Worm (Caenorhabditis elegans): ENCODE data around the gene nhr-55.

The nhr-55 gene

DNA sequence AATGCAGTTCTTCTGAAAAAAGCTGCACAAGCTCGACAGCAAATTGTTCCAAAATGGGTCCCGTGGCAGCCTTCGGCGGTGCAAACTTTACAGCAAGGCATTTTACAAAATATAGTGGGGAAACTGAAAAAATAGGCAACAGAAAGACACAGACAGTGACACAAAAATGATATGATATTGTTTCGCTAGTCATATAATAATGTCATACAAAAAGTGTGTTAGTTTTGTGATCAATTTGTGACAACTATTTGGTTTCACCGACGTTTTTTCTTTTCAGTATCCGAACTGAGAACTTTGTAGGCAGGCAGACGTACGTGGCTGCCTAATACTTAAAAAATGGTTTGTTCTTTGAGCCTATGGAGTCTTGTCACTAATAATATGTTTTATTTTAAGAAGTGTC is 41.5 kb downstream of the nhr-55 start, which contains the start of gene nhr-210:
Gene nhr-210, minus strand, starts transcription at position 101 of the 400 bp plus-strand sequence.
- no peak for TF ChIP-seq elt-3 (tag; optimal IDR thresholded peaks at IDR 0.05)
- peak; percentile 13 for TF ChIP-seq elt-2 (tag; optimal IDR thresholded peaks at IDR 0.05)

DNA sequence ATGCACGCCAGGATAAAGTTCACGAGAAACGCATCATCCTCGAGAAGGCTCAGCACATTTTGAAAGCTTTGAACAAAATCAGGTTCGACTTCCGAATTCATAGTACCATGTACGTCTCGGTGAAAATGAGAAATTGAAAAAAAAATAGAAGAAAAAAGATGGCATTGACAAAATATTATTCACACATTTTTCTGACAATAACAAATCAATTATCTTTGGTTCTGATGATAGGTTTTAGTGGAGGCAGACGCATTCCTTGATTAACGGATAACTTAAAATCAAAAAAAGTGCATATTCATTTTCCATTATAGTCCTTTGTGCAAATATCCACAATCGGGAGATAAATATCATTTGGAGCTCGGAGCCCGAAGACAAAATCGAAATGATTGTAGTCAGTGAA is 43.6 kb downstream of the nhr-55 start, which contains the start of gene srw-107:
Gene srw-107, minus strand, starts transcription at position 101 of the 400 bp plus-strand sequence.
- TF ChIP-seq elt-2 (tag; optimal IDR thresholded peaks at IDR 0.05) = no peak
- TF ChIP-seq zag-1 (tag; optimal IDR thresholded peaks at IDR 0.05) = no peak
- no peak for TF ChIP-seq hmg-11 (tag; optimal IDR thresholded peaks at IDR 0.05)
- no peak for TF ChIP-seq ZK546.5 (tag; optimal IDR thresholded peaks at IDR 0.05)
- no peak for TF ChIP-seq elt-1 (tag; optimal IDR thresholded peaks at IDR 0.05)
- no peak for TF ChIP-seq ceh-16 (tag; optimal IDR thresholded peaks at IDR 0.05)
- no peak for TF ChIP-seq egl-5 (tag; optimal IDR thresholded peaks at IDR 0.05)
- TF ChIP-seq nhr-77 (tag; optimal IDR thresholded peaks at IDR 0.05) = no peak
- TF ChIP-seq fkh-2 (tag; optimal IDR thresholded peaks at IDR 0.05) = no peak
- no peak for TF ChIP-seq fos-1 (tag; optimal IDR thresholded peaks at IDR 0.05)
- no peak for TF ChIP-seq lin-15B (tag; optimal IDR thresholded peaks at IDR 0.05)
- no peak for TF ChIP-seq sea-2 (GFP tag; optimal IDR thresholded peaks at IDR 0.05)
- TF ChIP-seq nhr-12 (tag; optimal IDR thresholded peaks at IDR 0.05) = no peak
- TF ChIP-seq nhr-28 (tag; optimal IDR thresholded peaks at IDR 0.05) = no peak
- TF ChIP-seq eor-1 (tag; optimal IDR thresholded peaks at IDR 0.05) = no peak
- TF ChIP-seq nhr-237 (tag; optimal IDR thresholded peaks at IDR 0.05) = no peak
- no peak for TF ChIP-seq tbx-2 (tag; optimal IDR thresholded peaks at IDR 0.05)
- no peak for TF ChIP-seq unc-39 (tag; optimal IDR thresholded peaks at IDR 0.05)
- no peak for TF ChIP-seq ztf-4 (tag; optimal IDR thresholded peaks at IDR 0.05)

DNA sequence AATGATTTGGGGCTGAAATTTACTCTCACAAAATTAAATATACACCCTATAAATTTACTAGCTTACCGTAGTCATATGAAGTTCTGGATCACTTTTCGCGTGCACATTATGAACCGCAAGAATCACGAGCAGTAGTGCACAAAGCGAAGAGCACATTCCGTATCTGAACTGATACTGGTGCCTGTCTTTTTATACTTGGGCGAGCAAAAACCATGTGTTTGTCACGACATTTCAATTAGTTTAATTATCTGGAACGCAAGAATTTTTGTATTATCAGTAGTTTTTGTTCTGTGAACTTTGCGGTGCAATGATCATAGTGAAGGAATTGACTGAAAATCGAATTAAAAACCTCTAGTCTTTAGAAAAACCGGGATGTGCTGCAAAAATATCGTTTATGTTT is 46.1 kb downstream of the nhr-55 start, which contains the start of gene lipl-3:
Gene lipl-3, minus strand, starts transcription at position 161 of the 400 bp plus-strand sequence.
- TF ChIP-seq pqm-1 (tag; optimal IDR thresholded peaks at IDR 0.05) (peak; percentile 53), mml-1 (tag; optimal IDR thresholded peaks at IDR 0.05) (no peak), R02D3.7 (tag; optimal IDR thresholded peaks at IDR 0.05) (no peak), ztf-4 (tag; optimal IDR thresholded peaks at IDR 0.05) (no peak), elt-2 (tag; optimal IDR thresholded peaks at IDR 0.05) (peak; percentile 43), nhr-77 (tag; optimal IDR thresholded peaks at IDR 0.05) (no peak), nhr-76 (tag; optimal IDR thresholded peaks at IDR 0.05) (no peak), daf-12 (tag; optimal IDR thresholded peaks at IDR 0.05) (no peak)

DNA sequence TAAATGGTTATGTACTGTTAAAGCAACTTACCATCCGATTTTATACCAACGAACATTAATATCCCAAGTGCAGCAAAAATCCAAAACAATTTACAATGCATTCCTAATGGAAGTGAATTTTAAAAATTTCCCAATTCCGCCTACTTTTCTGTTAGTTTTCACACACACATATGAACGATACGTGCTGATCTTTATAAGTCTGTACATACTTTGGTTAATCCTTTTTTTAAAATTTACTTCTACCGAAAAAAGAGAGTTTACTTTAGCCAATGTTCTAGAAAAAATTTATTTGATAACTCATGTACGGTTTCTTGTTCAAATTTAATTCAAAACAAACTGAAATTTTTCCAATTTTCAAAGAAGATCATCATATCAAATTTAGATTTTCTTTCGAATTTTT is 47.1 kb downstream of the nhr-55 start, which contains the start of gene R11G11.16:
Gene R11G11.16, minus strand, starts transcription at position 101 of the 400 bp plus-strand sequence.
- TF ChIP-seq unc-39 (tag; optimal IDR thresholded peaks at IDR 0.05) (no peak), nhr-25 (tag; optimal IDR thresholded peaks at IDR 0.05) (no peak), nhr-11 (tag; optimal IDR thresholded peaks at IDR 0.05) (no peak), lin-39 (tag; optimal IDR thresholded peaks at IDR 0.05) (no peak), elt-2 (tag; optimal IDR thresholded peaks at IDR 0.05) (no peak), hmg-11 (tag; optimal IDR thresholded peaks at IDR 0.05) (no peak)

DNA sequence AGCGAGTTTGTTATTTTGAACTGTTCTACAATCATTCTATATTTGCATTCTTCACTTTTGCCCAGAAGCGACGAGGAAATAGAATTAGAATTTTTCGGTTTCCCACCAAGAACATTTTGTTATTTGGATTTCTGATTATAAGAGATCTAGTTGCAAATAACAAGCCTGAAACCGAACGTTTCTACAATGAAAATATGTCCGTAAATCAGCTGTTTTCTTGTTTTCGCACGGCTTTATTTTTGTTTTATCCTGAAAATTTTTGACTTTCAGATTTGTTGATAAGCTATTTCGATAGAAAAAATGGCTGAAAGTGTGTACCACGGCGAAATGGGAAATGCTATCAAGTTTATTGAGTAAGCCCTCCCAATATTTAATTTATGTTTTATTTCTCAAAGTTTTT is 49.6 kb downstream of the nhr-55 start, which contains the start of gene srw-108:
Gene srw-108, plus strand, starts transcription at position 301 of the 400 bp plus-strand sequence.
- no peak for TF ChIP-seq eor-1 (tag; optimal IDR thresholded peaks at IDR 0.05)
- no peak for TF ChIP-seq egl-5 (tag; optimal IDR thresholded peaks at IDR 0.05)
- TF ChIP-seq snpc-4 (tag; optimal IDR thresholded peaks at IDR 0.05) = no peak

All from whole organism, L3 larva.